Fruit fly (Drosophila melanogaster): ENCODE measurements around the gene CG8745.

Gene CG8745

dm6 chr3L:13840731-13841130 is 26.0 kb downstream of the CG8745 start:
- TF ChIP-seq Trl (optimal IDR thresholded peaks at IDR 0.05): peak; percentile 17 to 18
- no peak for TF ChIP-seq Trl (GFP tag; optimal IDR thresholded peaks at IDR 0.05)
- no peak for TF ChIP-seq vfl (GFP tag; optimal IDR thresholded peaks at IDR 0.05)
- no peak for TF ChIP-seq scrt (GFP tag; optimal IDR thresholded peaks at IDR 0.05)
- TF ChIP-seq sob (GFP tag; IDR thresholded peaks at IDR 0.05): no peak
- peak; percentile 68 for TF ChIP-seq pfk (GFP tag; optimal IDR thresholded peaks at IDR 0.05)
- peak; percentile 63 for TF ChIP-seq CG3163 (GFP tag; optimal IDR thresholded peaks at IDR 0.05)
- TF ChIP-seq Deaf1 (tag; optimal IDR thresholded peaks at IDR 0.05): peak; percentile 69

DNA sequence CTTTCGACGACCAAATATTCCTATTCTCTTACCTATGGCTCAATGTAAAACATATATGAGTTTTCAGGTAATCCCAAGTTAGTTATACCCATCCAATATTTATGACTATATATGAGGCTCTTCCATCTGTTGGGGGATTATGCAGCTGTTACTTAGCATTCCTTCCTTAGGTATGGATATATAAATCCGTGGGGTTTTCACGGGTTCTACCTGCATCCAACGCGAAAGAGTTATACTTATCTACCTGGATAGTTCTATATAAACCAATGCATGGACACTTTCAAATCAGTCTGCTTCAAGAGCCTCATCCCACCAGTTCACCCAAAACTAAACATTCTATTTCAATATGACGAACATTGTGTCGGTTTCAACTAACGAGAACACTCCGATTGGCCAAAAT is 29.2 kb downstream of the CG8745 start, which contains the start of gene CG43184:
TSS of gene CG43184 (plus strand) at position 301 of the 400 bp plus-strand sequence.
- no peak for TF ChIP-seq NfI (GFP tag; optimal IDR thresholded peaks at IDR 0.05)
- no peak for TF ChIP-seq prd (optimal IDR thresholded peaks at IDR 0.05)
- TF ChIP-seq prd (GFP tag; IDR thresholded peaks at IDR 0.05): no peak
- TF ChIP-seq CG12659 (GFP tag; optimal IDR thresholded peaks at IDR 0.05): no peak
- TF ChIP-seq lmd (GFP tag; IDR thresholded peaks at IDR 0.05): no peak
- TF ChIP-seq CG18011 (GFP tag; optimal IDR thresholded peaks at IDR 0.05): no peak
- no peak for TF ChIP-seq dimm (GFP tag; IDR thresholded peaks at IDR 0.05)
- no peak for TF ChIP-seq Neu2 (GFP tag; optimal IDR thresholded peaks at IDR 0.05; ENCODE audit: borderline replicate concordance)
- no peak for TF ChIP-seq CG10274 (GFP tag; optimal IDR thresholded peaks at IDR 0.05)
- no peak for TF ChIP-seq CG8944 (GFP tag; optimal IDR thresholded peaks at IDR 0.05)
- no peak for TF ChIP-seq CG5953 (GFP tag; IDR thresholded peaks at IDR 0.05)
- no peak for TF ChIP-seq CG17385 (GFP tag; optimal IDR thresholded peaks at IDR 0.05)
- TF ChIP-seq ci (GFP tag; IDR thresholded peaks at IDR 0.05): no peak
- no peak for TF ChIP-seq Hey (tag; optimal IDR thresholded peaks at IDR 0.05)
- TF ChIP-seq CG2678 (tag; optimal IDR thresholded peaks at IDR 0.05): no peak

All from whole organism, embryonic.